Worm (Caenorhabditis elegans) whole organism, L1 larva: ENCODE measurements around the gene srh-79.
A peak's percentile ranks its signal among the peaks of the same experiment; 100 is the strongest.

ENCODE experiments used
- F16B12.6 ChIP-seq: fragments of 150-350 bp; optimal IDR thresholded peaks from 2 replicates; lab custom pipeline; 2014; ENCODE audit warnings: missing biosample characterization, missing genetic modification characterization
- Y116A8C.19 ChIP-seq: sonication (generic microtip); optimal IDR thresholded peaks from 2 replicates; lab custom pipeline; 2016; ENCODE audit warnings: missing compliant biosample characterization, missing genetic modification characterization, borderline replicate concordance
- alr-1 ChIP-seq: fragments of 200-800 bp; sonication (Bioruptor generic); optimal IDR thresholded peaks from 2 replicates; lab custom pipeline; 2018; ENCODE audit warnings: borderline replicate concordance, mild to moderate bottlenecking, missing genetic modification characterization, missing compliant biosample characterization
- ama-1 ChIP-seq: fragments of 150-350 bp; optimal IDR thresholded peaks from 2 replicates; lab custom pipeline; 2014
- ceh-63 ChIP-seq: fragments of 200-800 bp; sonication (Bioruptor generic); optimal IDR thresholded peaks from 2 replicates; lab custom pipeline; 2018; ENCODE audit warnings: mild to moderate bottlenecking, missing genetic modification characterization, missing compliant biosample characterization
- ceh-88 ChIP-seq: fragments of 200-800 bp; sonication (Bioruptor generic); IDR thresholded peaks from 2 replicates; pipeline ENCODE4 v1.3.6; 2022; ENCODE audit warnings: missing genetic modification characterization, missing compliant biosample characterization
- ceh-90 ChIP-seq: sonication (generic microtip); optimal IDR thresholded peaks from 2 replicates; lab custom pipeline; 2016; ENCODE audit warnings: missing genetic modification characterization, missing compliant biosample characterization
- efl-1 ChIP-seq, 4 experiments: fragments of 150-350 bp; optimal IDR thresholded peaks in 3 of 4; peaks in 1 of 4; 1 replicate in 1 of 4; 2 replicates in 3 of 4; lab custom pipeline; 2014; ENCODE audit warnings: missing biosample characterization in 2 of 4, missing genetic modification characterization in 2 of 4, missing genetic modification reagents in 2 of 4
- efl-3 ChIP-seq: fragments of 200-800 bp; sonication (Bioruptor generic); optimal IDR thresholded peaks from 2 replicates; lab custom pipeline; 2018; ENCODE audit warnings: mild to moderate bottlenecking, missing genetic modification characterization, missing compliant biosample characterization
- elt-3 ChIP-seq, 6 experiments: fragments of 150-350 bp in 1 of 6; sonication (generic microtip); optimal IDR thresholded peaks; 2 replicates each; lab custom pipeline; 2017 to 2018; ENCODE audit warnings: missing biosample characterization in 6 of 6, missing genetic modification characterization in 6 of 6, inconsistent platforms in 1 of 6
- fkh-10 ChIP-seq: sonication (generic microtip); optimal IDR thresholded peaks from 2 replicates; lab custom pipeline; 2017; ENCODE audit warnings: missing biosample characterization, missing genetic modification reagents, missing genetic modification characterization
- fkh-4 ChIP-seq: sonication (generic microtip); optimal IDR thresholded peaks from 2 replicates; lab custom pipeline; 2016; ENCODE audit warnings: missing compliant biosample characterization, missing genetic modification characterization, borderline replicate concordance
- hlh-4 ChIP-seq: sonication (generic microtip); optimal IDR thresholded peaks from 2 replicates; lab custom pipeline; 2016; ENCODE audit warnings: mild to moderate bottlenecking, missing genetic modification characterization, missing compliant biosample characterization
- hpl-2 ChIP-seq: fragments of 150-350 bp; optimal IDR thresholded peaks from 2 replicates; lab custom pipeline; 2014; ENCODE audit warnings: missing biosample characterization, missing genetic modification reagents, missing genetic modification characterization
- jun-1 ChIP-seq: fragments of 150-350 bp; optimal IDR thresholded peaks from 2 replicates; lab custom pipeline; 2014; ENCODE audit warnings: missing biosample characterization, missing genetic modification reagents, missing genetic modification characterization
- lin-13 ChIP-seq: fragments of 150-350 bp; optimal IDR thresholded peaks from 2 replicates; lab custom pipeline; 2014; ENCODE audit warnings: missing biosample characterization, missing genetic modification reagents, missing genetic modification characterization
- lin-15B ChIP-seq: fragments of 150-350 bp; sonication (generic microtip); optimal IDR thresholded peaks from 3 replicates; lab custom pipeline; 2014; ENCODE audit warnings: missing biosample characterization, missing genetic modification characterization
- lin-35 ChIP-seq, 2 experiments: fragments of 150-350 bp; optimal IDR thresholded peaks; 2 replicates each; lab custom pipeline; 2014; ENCODE audit warnings: missing biosample characterization in 2 of 2, missing genetic modification characterization in 2 of 2, missing genetic modification reagents in 2 of 2
- lsy-2 ChIP-seq, 2 experiments: fragments of 150-350 bp; optimal IDR thresholded peaks; 2 replicates each; lab custom pipeline; 2014; ENCODE audit warnings: missing biosample characterization in 2 of 2, missing genetic modification characterization in 2 of 2
- nhr-12 ChIP-seq: sonication (generic microtip); optimal IDR thresholded peaks from 2 replicates; lab custom pipeline; 2017; ENCODE audit warnings: missing biosample characterization, missing genetic modification characterization
- nhr-19 ChIP-seq: fragments of 200-800 bp; sonication (Bioruptor generic); conservative IDR thresholded peaks from 2 replicates; pipeline ENCODE4 v1.3.6; 2022; ENCODE audit warnings: missing genetic modification characterization, missing compliant biosample characterization
- nhr-20 ChIP-seq: sonication (generic microtip); optimal IDR thresholded peaks from 2 replicates; lab custom pipeline; 2016; ENCODE audit warnings: mild to moderate bottlenecking, missing genetic modification characterization, missing compliant biosample characterization
- nhr-28 ChIP-seq: fragments of 150-350 bp; optimal IDR thresholded peaks from 2 replicates; lab custom pipeline; 2014; ENCODE audit warnings: missing biosample characterization, missing genetic modification characterization
- nhr-47 ChIP-seq: sonication (generic microtip); optimal IDR thresholded peaks from 2 replicates; lab custom pipeline; 2016; ENCODE audit warnings: mild to moderate bottlenecking, missing genetic modification characterization, moderate library complexity, missing compliant biosample characterization
- nhr-71 ChIP-seq: sonication (generic microtip); optimal IDR thresholded peaks from 2 replicates; lab custom pipeline; 2016; ENCODE audit warnings: mild to moderate bottlenecking, missing genetic modification characterization, moderate library complexity, missing compliant biosample characterization
- nhr-76 ChIP-seq: sonication (generic microtip); optimal IDR thresholded peaks from 2 replicates; lab custom pipeline; 2017; ENCODE audit warnings: missing biosample characterization, missing genetic modification characterization
- nhr-77 ChIP-seq: fragments of 150-350 bp; optimal IDR thresholded peaks from 2 replicates; lab custom pipeline; 2014; ENCODE audit warnings: missing biosample characterization, missing genetic modification characterization
- nhr-84 ChIP-seq: sonication (generic microtip); optimal IDR thresholded peaks from 2 replicates; lab custom pipeline; 2017; ENCODE audit warnings: missing biosample characterization, missing genetic modification characterization
- nhr-85 ChIP-seq: sonication (generic microtip); peaks from one replicate; lab custom pipeline; 2016; ENCODE audit warnings: missing genetic modification characterization, inconsistent platforms, missing compliant biosample characterization
- nhr-90 ChIP-seq: sonication (generic microtip); optimal IDR thresholded peaks from 2 replicates; lab custom pipeline; 2016; ENCODE audit warnings: mild to moderate bottlenecking, missing genetic modification characterization, missing compliant biosample characterization; ENCODE audit not compliant: poor library complexity
- pax-3 ChIP-seq: fragments of 200-800 bp; sonication (Bioruptor generic); optimal IDR thresholded peaks from 2 replicates; lab custom pipeline; 2018; ENCODE audit warnings: mild to moderate bottlenecking, missing genetic modification characterization, moderate library complexity, missing compliant biosample characterization
- skn-1 ChIP-seq: fragments of 150-350 bp; optimal IDR thresholded peaks from 2 replicates; lab custom pipeline; 2014; ENCODE audit warnings: missing biosample characterization, missing genetic modification characterization
- sup-37 ChIP-seq: fragments of 200-800 bp; sonication (Bioruptor generic); optimal IDR thresholded peaks from 2 replicates; lab custom pipeline; 2018; ENCODE audit warnings: mild to moderate bottlenecking, missing genetic modification characterization, missing compliant biosample characterization
- tlp-1 ChIP-seq: fragments of 150-350 bp; optimal IDR thresholded peaks from 2 replicates; lab custom pipeline; 2014; ENCODE audit warnings: missing biosample characterization, missing genetic modification characterization
- unc-86 ChIP-seq: sonication (generic microtip); optimal IDR thresholded peaks from 2 replicates; lab custom pipeline; 2016; ENCODE audit warnings: missing genetic modification characterization, missing compliant biosample characterization
- unc-98 ChIP-seq: fragments of 200-800 bp; sonication (Bioruptor generic); IDR thresholded peaks from 2 replicates; pipeline ENCODE4 v1.3.6; 2022; ENCODE audit warnings: missing genetic modification characterization, missing compliant biosample characterization
- xbp-1 ChIP-seq: sonication (generic microtip); optimal IDR thresholded peaks from 2 replicates; lab custom pipeline; 2016; ENCODE audit warnings: missing genetic modification characterization, missing compliant biosample characterization
- ztf-11 ChIP-seq, 2 experiments: sonication (generic microtip); optimal IDR thresholded peaks; 2 replicates each; lab custom pipeline; 2016 to 2017; ENCODE audit warnings: missing genetic modification characterization in 2 of 2, missing biosample characterization in 1 of 2, missing compliant biosample characterization in 1 of 2

The srh-79 gene

DNA sequence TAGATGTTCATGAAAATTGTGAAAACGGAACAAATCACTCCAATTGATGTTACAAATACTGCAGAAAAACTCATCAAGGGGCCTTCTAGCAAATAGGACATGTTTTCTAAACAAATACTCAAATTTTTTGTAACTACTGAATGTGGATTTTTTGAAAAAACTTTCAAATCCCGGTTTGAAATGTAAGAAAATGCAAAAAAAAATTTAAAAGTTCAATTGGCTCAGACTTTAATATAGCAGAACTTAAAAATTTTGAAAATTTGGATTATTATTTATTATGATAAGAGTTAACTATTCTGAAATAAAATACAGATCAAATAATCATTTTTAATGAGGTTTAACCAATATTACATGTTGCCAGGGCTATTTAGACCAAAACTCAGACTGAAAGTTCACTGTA, 7.2 kb upstream of the srh-79 start, which contains the start of gene srbc-9:
TSS of gene srbc-9 (minus strand) at position 101 of the 400 bp plus-strand sequence.
- TF ChIP-seq ama-1 (lab: Kevin White, UChicago) (no peak), nhr-85 (tag; lab: Kevin White, UChicago) (no peak), efl-3 (no peak), skn-1 (tag; lab: Kevin White, UChicago) (no peak), jun-1 (tag; lab: Kevin White, UChicago) (no peak), nhr-84 (tag; lab: Kevin White, UChicago) (no peak), nhr-28 (tag; lab: Kevin White, UChicago) (no peak), lin-35 (GFP tag; optimal IDR thresholded peaks at IDR 0.05; lab: Kevin White, UChicago) (no peak), nhr-76 (no peak), fkh-10 (no peak), pax-3 (tag; lab: Kevin White, UChicago) (no peak), hpl-2 (GFP tag; lab: Kevin White, UChicago) (no peak), F16B12.6 (no peak), unc-98 (GFP tag; lab: Robert Waterston, UW) (no peak), nhr-12 (no peak), lin-15B (tag; lab: Kevin White, UChicago) (no peak), fkh-4 (tag; lab: Kevin White, UChicago) (no peak), lsy-2 (tag; optimal IDR thresholded peaks at IDR 0.05; lab: Kevin White, UChicago) (no peak), nhr-19 (GFP tag; lab: Robert Waterston, UW) (no peak), nhr-77 (no peak)

DNA sequence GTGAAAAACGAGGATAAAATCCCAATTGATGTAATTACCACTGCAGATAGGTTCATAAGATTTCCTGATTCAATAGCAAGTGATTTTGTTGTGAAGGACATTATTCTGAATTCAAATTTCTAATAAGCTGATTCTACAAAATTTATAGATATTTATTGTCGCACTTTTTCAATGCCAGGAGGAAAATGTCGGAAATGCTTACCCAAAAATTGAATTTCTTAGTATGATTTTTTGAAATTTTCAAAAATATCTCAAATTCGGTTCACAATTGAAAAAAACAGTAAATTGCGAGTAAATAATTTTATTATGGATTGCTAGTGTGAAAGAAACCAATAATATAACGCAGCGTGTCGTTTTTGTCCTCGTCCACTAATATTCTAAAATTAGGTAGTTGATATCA, 4.6 kb upstream of the srh-79 start, which contains the start of gene srbc-10:
TSS of gene srbc-10 (minus strand) at position 101 of the 400 bp plus-strand sequence.
- TF ChIP-seq efl-1 (optimal IDR thresholded peaks at IDR 0.05; lab: Kevin White, UChicago) (no peak), efl-1 (GFP tag; optimal IDR thresholded peaks at IDR 0.05 in 1 of 2; lab: Kevin White, UChicago) (peak in 1 of 2 experiments; percentile 55), ztf-11 (tag; optimal IDR thresholded peaks at IDR 0.05; lab: Kevin White, UChicago) (no peak)

DNA sequence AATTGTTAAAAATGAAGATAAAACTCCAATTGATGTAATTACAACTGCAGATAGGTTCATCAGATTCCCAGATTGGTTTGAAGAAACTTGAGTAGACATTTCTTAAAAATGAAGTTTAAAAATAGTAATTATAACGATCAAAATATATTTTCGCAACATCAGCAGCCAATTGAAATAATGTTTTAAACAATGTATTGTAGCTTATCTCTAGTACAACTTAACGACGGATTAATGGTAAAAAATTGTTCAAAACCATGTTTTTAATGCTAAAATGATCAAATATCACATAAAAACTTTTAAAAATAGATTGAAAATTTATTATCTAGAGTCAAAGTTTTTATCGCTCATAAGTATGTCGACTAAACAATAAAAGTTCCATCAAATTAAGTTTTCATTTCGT, 2.4 kb upstream of the srh-79 start, which contains the start of gene srbc-11:
TSS of gene srbc-11 (minus strand) at position 101 of the 400 bp plus-strand sequence.
- no peak for TF ChIP-seq tlp-1
- TF ChIP-seq nhr-90 (tag; lab: Kevin White, UChicago), result no peak
- TF ChIP-seq ceh-63, result no peak
- TF ChIP-seq nhr-85 (tag; lab: Kevin White, UChicago), result no peak
- no peak for TF ChIP-seq lin-13 (GFP tag; lab: Kevin White, UChicago)
- TF ChIP-seq jun-1 (tag; lab: Kevin White, UChicago), result no peak
- no peak for TF ChIP-seq alr-1
- TF ChIP-seq sup-37, result no peak
- TF ChIP-seq unc-86 (tag; lab: Kevin White, UChicago), result no peak
- no peak for TF ChIP-seq ama-1 (lab: Kevin White, UChicago)
- TF ChIP-seq nhr-20 (tag; lab: Kevin White, UChicago), result no peak
- no peak for TF ChIP-seq xbp-1 (tag; lab: Kevin White, UChicago)
- TF ChIP-seq nhr-19 (GFP tag; lab: Robert Waterston, UW), result no peak
- TF ChIP-seq ceh-88 (GFP tag; lab: Robert Waterston, UW), result no peak
- no peak for TF ChIP-seq elt-3 (tag; optimal IDR thresholded peaks at IDR 0.05; lab: Kevin White, UChicago)

DNA sequence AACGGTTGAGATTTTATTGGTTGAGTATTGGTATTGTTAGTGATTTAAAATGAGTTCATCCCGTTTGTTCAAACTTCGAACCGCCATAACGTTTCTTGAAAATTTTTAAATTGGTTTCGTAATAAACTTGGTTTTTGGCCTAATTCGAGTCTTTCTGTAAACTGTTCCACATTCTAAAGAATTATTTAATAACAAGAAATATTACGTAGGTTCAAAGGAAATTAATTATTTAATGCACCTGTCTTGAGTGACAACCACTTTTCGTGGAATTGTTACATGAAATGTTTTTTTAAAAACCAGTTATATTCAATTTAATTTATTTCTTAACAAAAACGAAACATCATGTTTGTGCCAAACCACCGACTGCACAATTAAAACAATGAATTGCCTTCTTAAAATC, 3.7 kb downstream of the srh-79 start:
- TF ChIP-seq ceh-90 (tag; lab: Kevin White, UChicago), result no peak
- TF ChIP-seq nhr-71 (tag; lab: Kevin White, UChicago), result peak; percentile 40
- TF ChIP-seq xbp-1 (tag; lab: Kevin White, UChicago), result no peak
- no peak for TF ChIP-seq Y116A8C.19 (tag; lab: Kevin White, UChicago)
- peak; percentile 25 for TF ChIP-seq nhr-47 (tag; lab: Kevin White, UChicago)
- peak; percentile 96 for TF ChIP-seq hlh-4 (tag; lab: Kevin White, UChicago)
- TF ChIP-seq, all 84 proteins: peak for 3
